Fruit fly (Drosophila melanogaster) whole organism, embryonic: Measurements from ENCODE around the gene CG1074.

ENCODE experiments used
- BEAF-32 ChIP-seq: fragments of 200-800 bp; sonication (Bioruptor generic); optimal IDR thresholded peaks from 3 replicates; lab custom pipeline; 2017; ENCODE audit warnings: missing biosample characterization, missing genetic modification characterization, mild to moderate bottlenecking, moderate library complexity, missing genetic modification reagents
- Bgb ChIP-seq: fragments of 200-800 bp; sonication (Bioruptor generic); IDR thresholded peaks from 2 replicates; pipeline ENCODE4 v1.3.6; 2022; ENCODE audit warnings: missing biosample characterization, missing genetic modification characterization; ENCODE audit not compliant: partially characterized antibody
- C15 ChIP-seq: fragments of 200-800 bp; sonication (Bioruptor generic); IDR thresholded peaks from 3 replicates; pipeline ENCODE4 v1.3.6; 2022; ENCODE audit warnings: missing biosample characterization, missing genetic modification characterization
- CG1024 ChIP-seq: fragments of 200-800 bp; sonication (Bioruptor generic); IDR thresholded peaks from 2 replicates; pipeline ENCODE4 v1.3.6; 2022; ENCODE audit warnings: missing biosample characterization, missing genetic modification characterization
- CG10267 ChIP-seq: fragments of 200-800 bp; sonication (Bioruptor generic); optimal IDR thresholded peaks from 2 replicates; lab custom pipeline; 2018; ENCODE audit warnings: missing biosample characterization, mild to moderate bottlenecking, missing genetic modification characterization, moderate library complexity
- CG10431 ChIP-seq: fragments of 200-800 bp; sonication (Bioruptor generic); optimal IDR thresholded peaks from 3 replicates; lab custom pipeline; 2018; ENCODE audit warnings: missing biosample characterization, mild to moderate bottlenecking, missing genetic modification characterization
- CG10654 ChIP-seq: fragments of 200-800 bp; sonication (Bioruptor generic); optimal IDR thresholded peaks from 2 replicates; lab custom pipeline; 2016; ENCODE audit warnings: missing biosample characterization, missing genetic modification characterization
- CG11085 ChIP-seq: fragments of 200-800 bp; sonication (Bioruptor generic); IDR thresholded peaks from 2 replicates; pipeline ENCODE4 v1.3.6; 2022; ENCODE audit warnings: missing biosample characterization, missing genetic modification characterization
- CG12659 ChIP-seq: fragments of 200-800 bp; sonication (Bioruptor generic); optimal IDR thresholded peaks from 3 replicates; lab custom pipeline; 2017; ENCODE audit warnings: mild to moderate bottlenecking, missing biosample characterization, missing genetic modification reagents, missing genetic modification characterization
- CG12769 ChIP-seq: fragments of 200-800 bp; sonication (Bioruptor generic); optimal IDR thresholded peaks from 2 replicates; lab custom pipeline; 2019; ENCODE audit warnings: missing biosample characterization, mild to moderate bottlenecking, missing genetic modification characterization, moderate library complexity
- CG13123 ChIP-seq: fragments of 200-800 bp; sonication (Bioruptor generic); optimal IDR thresholded peaks from 2 replicates; lab custom pipeline; 2016; ENCODE audit warnings: missing biosample characterization, missing genetic modification characterization
- CG13894 ChIP-seq: fragments of 200-800 bp; sonication (Bioruptor generic); optimal IDR thresholded peaks from 3 replicates; lab custom pipeline; 2018; ENCODE audit warnings: missing biosample characterization, mild to moderate bottlenecking, missing genetic modification characterization, moderate library complexity
- CG1603 ChIP-seq: fragments of 200-800 bp; sonication (Bioruptor generic); optimal IDR thresholded peaks from 2 replicates; lab custom pipeline; 2019; ENCODE audit warnings: missing biosample characterization, mild to moderate bottlenecking, missing genetic modification characterization, moderate library complexity
- CG31224 ChIP-seq: fragments of 200-800 bp; sonication (Bioruptor generic); IDR thresholded peaks from 2 replicates; pipeline ENCODE4 v1.3.6; 2022; ENCODE audit warnings: missing biosample characterization, missing genetic modification characterization
- CG3163 ChIP-seq: fragments of 200-800 bp; sonication (Bioruptor generic); optimal IDR thresholded peaks from 3 replicates; lab custom pipeline; 2016; ENCODE audit warnings: missing biosample characterization, missing genetic modification characterization
- CG33213 ChIP-seq: fragments of 200-800 bp; sonication (Bioruptor generic); optimal IDR thresholded peaks from 3 replicates; lab custom pipeline; 2016; ENCODE audit warnings: missing biosample characterization, missing genetic modification characterization
- CG6175 ChIP-seq: fragments of 200-800 bp; sonication (Bioruptor generic); IDR thresholded peaks from 3 replicates; pipeline ENCODE4 v1.3.6; 2022; ENCODE audit warnings: missing biosample characterization, missing genetic modification characterization
- CG7987 ChIP-seq: fragments of 200-800 bp; sonication (Bioruptor generic); optimal IDR thresholded peaks from 2 replicates; lab custom pipeline; 2018; ENCODE audit warnings: missing biosample characterization, mild to moderate bottlenecking, missing genetic modification characterization, moderate library complexity
- CoRest ChIP-seq: fragments of 200-800 bp; sonication (Bioruptor generic); optimal IDR thresholded peaks from 3 replicates; lab custom pipeline; 2018; ENCODE audit warnings: missing biosample characterization, mild to moderate bottlenecking, missing genetic modification characterization, moderate library complexity
- CrebB ChIP-seq: fragments of 200-800 bp; sonication (Bioruptor generic); optimal IDR thresholded peaks from 3 replicates; lab custom pipeline; 2018; ENCODE audit warnings: missing biosample characterization, mild to moderate bottlenecking, missing genetic modification characterization
- Dek ChIP-seq: fragments of 200-800 bp; sonication (Bioruptor generic); optimal IDR thresholded peaks from 3 replicates; lab custom pipeline; 2019; ENCODE audit warnings: missing biosample characterization, mild to moderate bottlenecking, missing genetic modification characterization, moderate library complexity
- Dp ChIP-seq: fragments of 200-800 bp; sonication (Bioruptor generic); optimal IDR thresholded peaks from 2 replicates; lab custom pipeline; 2018; ENCODE audit warnings: missing biosample characterization, mild to moderate bottlenecking, missing genetic modification characterization, moderate library complexity
- Ets65A ChIP-seq: fragments of 200-800 bp; sonication (Bioruptor generic); peaks from one replicate; lab custom pipeline; 2016; ENCODE audit warnings: missing biosample characterization, missing genetic modification characterization
- H15 ChIP-seq: fragments of 200-800 bp; sonication (Bioruptor generic); IDR thresholded peaks from 3 replicates; pipeline ENCODE4 v1.3.6; 2022; ENCODE audit warnings: missing biosample characterization, missing genetic modification characterization
- Lhr ChIP-seq: fragments of 200-800 bp; sonication (Bioruptor generic); optimal IDR thresholded peaks from 3 replicates; lab custom pipeline; 2017; ENCODE audit warnings: mild to moderate bottlenecking, missing biosample characterization, missing genetic modification reagents, missing genetic modification characterization
- MESR4 ChIP-seq: fragments of 200-800 bp; sonication (Bioruptor generic); optimal IDR thresholded peaks from 2 replicates; lab custom pipeline; 2018; ENCODE audit warnings: missing biosample characterization, mild to moderate bottlenecking, missing genetic modification characterization, moderate library complexity
- Med ChIP-seq: fragments of 200-800 bp; sonication (Bioruptor generic); peaks from one replicate; lab custom pipeline; 2016; ENCODE audit warnings: missing biosample characterization, missing genetic modification characterization, mild to moderate bottlenecking, inconsistent platforms, moderate library complexity
- Myb ChIP-seq: fragments of 200-800 bp; sonication (Bioruptor generic); optimal IDR thresholded peaks from 2 replicates; lab custom pipeline; 2016; ENCODE audit warnings: missing biosample characterization, missing genetic modification characterization
- NFAT ChIP-seq: fragments of 200-800 bp; sonication (Bioruptor generic); IDR thresholded peaks from 2 replicates; pipeline ENCODE4 v1.3.6; 2022; ENCODE audit warnings: missing biosample characterization, missing genetic modification characterization
- ash1 ChIP-seq: fragments of 200-800 bp; sonication (Bioruptor generic); optimal IDR thresholded peaks from 2 replicates; lab custom pipeline; 2018; ENCODE audit warnings: missing biosample characterization, mild to moderate bottlenecking, missing genetic modification characterization
- bab2 ChIP-seq: fragments of 200-800 bp; sonication (Bioruptor generic); optimal IDR thresholded peaks from 2 replicates; lab custom pipeline; 2016; ENCODE audit warnings: missing biosample characterization, missing genetic modification characterization
- br ChIP-seq: fragments of >200 bp; optimal IDR thresholded peaks from 2 replicates; lab custom pipeline; 2017
- chinmo ChIP-seq: fragments of 200-800 bp; sonication (Bioruptor generic); IDR thresholded peaks from 4 replicates; pipeline ENCODE4 v1.3.6; 2022; ENCODE audit warnings: missing biosample characterization, missing genetic modification characterization; ENCODE audit not compliant: partially characterized antibody
- da ChIP-seq: fragments of 200-800 bp; sonication (Bioruptor generic); optimal IDR thresholded peaks from 2 replicates; lab custom pipeline; 2016; ENCODE audit warnings: missing biosample characterization, missing genetic modification characterization
- ewg ChIP-seq: fragments of 200-800 bp; sonication (Bioruptor generic); optimal IDR thresholded peaks from 3 replicates; lab custom pipeline; 2017; ENCODE audit warnings: mild to moderate bottlenecking, missing biosample characterization, missing genetic modification reagents, missing genetic modification characterization
- fd3F ChIP-seq: fragments of 200-800 bp; sonication (Bioruptor generic); optimal IDR thresholded peaks from 2 replicates; lab custom pipeline; 2018; ENCODE audit warnings: missing biosample characterization, mild to moderate bottlenecking, missing genetic modification characterization, moderate library complexity
- grn ChIP-seq: fragments of 200-800 bp; sonication (Bioruptor generic); optimal IDR thresholded peaks from 3 replicates; lab custom pipeline; 2017; ENCODE audit warnings: missing biosample characterization, missing genetic modification characterization
- mam ChIP-seq: fragments of 200-800 bp; sonication (Bioruptor generic); optimal IDR thresholded peaks from 3 replicates; lab custom pipeline; 2016; ENCODE audit warnings: missing biosample characterization, missing genetic modification characterization
- nmo ChIP-seq: fragments of 200-800 bp; sonication (Bioruptor generic); optimal IDR thresholded peaks from 2 replicates; lab custom pipeline; 2018; ENCODE audit warnings: missing biosample characterization, mild to moderate bottlenecking, missing genetic modification characterization, moderate library complexity
- pan ChIP-seq, 4 experiments: fragments of >200 bp in 3 of 4; fragments of 200-800 bp in 1 of 4; sonication (Bioruptor generic) in 1 of 4; optimal IDR thresholded peaks in 3 of 4; IDR thresholded peaks in 1 of 4; 2 replicates each; pipeline versions ENCODE4 v1.3.6 to Lab custom; 2017 to 2022; ENCODE audit warnings: missing biosample characterization in 2 of 4, missing genetic modification characterization in 2 of 4, mixed read lengths in 1 of 4
- pb ChIP-seq: fragments of 200-800 bp; sonication (Bioruptor generic); optimal IDR thresholded peaks from 3 replicates; lab custom pipeline; 2016; ENCODE audit warnings: missing biosample characterization, missing genetic modification characterization
- pho ChIP-seq: fragments of 200-800 bp; sonication (Bioruptor generic); optimal IDR thresholded peaks from 2 replicates; lab custom pipeline; 2016; ENCODE audit warnings: missing biosample characterization, missing genetic modification characterization
- pzg ChIP-seq: fragments of 200-800 bp; sonication (Bioruptor generic); optimal IDR thresholded peaks from 3 replicates; lab custom pipeline; 2018; ENCODE audit warnings: missing biosample characterization, mild to moderate bottlenecking, missing genetic modification characterization, moderate library complexity
- sna ChIP-seq: fragments of 200-800 bp; sonication (Bioruptor generic); IDR thresholded peaks from 2 replicates; pipeline ENCODE4 v1.3.6; 2022; ENCODE audit warnings: missing biosample characterization, missing genetic modification characterization; ENCODE audit not compliant: partially characterized antibody
- sob ChIP-seq: fragments of 200-800 bp; sonication (Bioruptor generic); IDR thresholded peaks from 2 replicates; pipeline ENCODE4 v1.3.6; 2022; ENCODE audit warnings: missing biosample characterization, missing genetic modification characterization
- tna ChIP-seq: fragments of 200-800 bp; sonication (Bioruptor generic); IDR thresholded peaks from 2 replicates; pipeline ENCODE4 v1.3.6; 2022; ENCODE audit warnings: missing biosample characterization, missing genetic modification characterization; ENCODE audit not compliant: partially characterized antibody
- trem ChIP-seq: fragments of 200-800 bp; optimal IDR thresholded peaks from 3 replicates; lab custom pipeline; 2019; ENCODE audit warnings: missing biosample characterization, mild to moderate bottlenecking, missing genetic modification characterization, moderate library complexity
- wor ChIP-seq: fragments of 200-800 bp; sonication (Bioruptor generic); IDR thresholded peaks from 2 replicates; pipeline ENCODE4 v1.3.6; 2022; ENCODE audit warnings: missing biosample characterization, missing genetic modification characterization

Gene CG1074

dm6 chr3R:4402884-4403705 lies 30.7 kb upstream of the CG1074 start, which contains the start of gene lost (continued):
- TF ChIP-seq CrebB: peak; percentile 21
- TF ChIP-seq fd3F (GFP tag; lab: Kevin White, UChicago): peak; percentile 54
- no peak for TF ChIP-seq ash1 (GFP tag; lab: Kevin White, UChicago)
- no peak for TF ChIP-seq CG12769 (tag; lab: Kevin White, UChicago)
- no peak for TF ChIP-seq CG13123 (GFP tag; lab: Kevin White, UChicago)
- TF ChIP-seq Med (GFP tag; lab: Kevin White, UChicago): peak; percentile 87
- peak; percentile 99 for TF ChIP-seq chinmo (GFP tag; lab: Robert Waterston, UW)
- TF ChIP-seq br (lab: Kevin White, UChicago): no peak
- TF ChIP-seq grn (GFP tag; lab: Kevin White, UChicago): no peak
- TF ChIP-seq Ets65A (GFP tag; lab: Kevin White, UChicago): peak; percentile 71
- no peak; the same call in 1 of the 2 replicates for TF ChIP-seq CG31224 (GFP tag; lab: Robert Waterston, UW)
- no peak for TF ChIP-seq CG6175 (GFP tag; lab: Robert Waterston, UW)
- TF ChIP-seq Dek (tag; lab: Kevin White, UChicago): peak; percentile 34
- peak; percentile 45 for TF ChIP-seq pho (GFP tag; lab: Kevin White, UChicago)
- TF ChIP-seq CG13894: peak; percentile 61
- TF ChIP-seq C15: no peak
- peak; percentile 81 for TF ChIP-seq CG1603 (tag; lab: Kevin White, UChicago)
- TF ChIP-seq CG7987: peak; percentile 38
- peak; percentile 100 for TF ChIP-seq Bgb (GFP tag; lab: Robert Waterston, UW)
- TF ChIP-seq wor (GFP tag; lab: Robert Waterston, UW): no peak
- peak; percentile 51 for TF ChIP-seq nmo (GFP tag; lab: Kevin White, UChicago)
- no peak for TF ChIP-seq CG10431 (GFP tag; lab: Kevin White, UChicago)
- no peak for TF ChIP-seq da (GFP tag; lab: Kevin White, UChicago)
- peak; percentile 97 for TF ChIP-seq BEAF-32 (GFP tag; lab: Kevin White, UChicago)
- TF ChIP-seq CG33213: peak; percentile 39
- TF ChIP-seq tna (GFP tag; lab: Robert Waterston, UW): peak; percentile 96
- TF ChIP-seq ewg: peak; percentile 28
- peak; percentile 79 for TF ChIP-seq MESR4
- peak; percentile 3 for TF ChIP-seq pb (GFP tag; lab: Kevin White, UChicago)
- TF ChIP-seq NFAT (GFP tag; lab: Robert Waterston, UW): peak; percentile 75
- peak; percentile 95 for TF ChIP-seq sna (GFP tag; lab: Robert Waterston, UW)
- peak; percentile 47 for TF ChIP-seq Myb (GFP tag; lab: Kevin White, UChicago)
- TF ChIP-seq sob: peak; percentile 61
- peak; percentile 66 for TF ChIP-seq trem
- TF ChIP-seq CG1024: peak; percentile 59
- peak; percentile 80 for TF ChIP-seq CG12659 (GFP tag; lab: Kevin White, UChicago)
- TF ChIP-seq bab2: peak; percentile 0
- TF ChIP-seq CG10654: no peak
- TF ChIP-seq pzg: peak; percentile 90
- TF ChIP-seq H15 (GFP tag; lab: Robert Waterston, UW): no peak
- peak; percentile 48 for TF ChIP-seq CG10267 (tag; lab: Kevin White, UChicago)
- TF ChIP-seq CoRest: peak; percentile 55
- no peak for TF ChIP-seq pan (optimal IDR thresholded peaks at IDR 0.05; lab: Kevin White, UChicago)
- peak in 1 of 2 experiments; percentile 29 for TF ChIP-seq pan (GFP tag; optimal IDR thresholded peaks at IDR 0.05 in 1 of 2, IDR thresholded peaks at IDR 0.05 in 1 of 2)
- no peak for TF ChIP-seq CG3163
- TF ChIP-seq mam: peak; percentile 29
- 0 out of 2 replicates have a peak, but pooled peaks have one; percentile 24 for TF ChIP-seq CG11085 (GFP tag; lab: Robert Waterston, UW)
- peak; percentile 70 for TF ChIP-seq Lhr
- TF ChIP-seq Dp (GFP tag; lab: Kevin White, UChicago): peak; percentile 62
